Worm (Caenorhabditis elegans) whole organism, L1 larva: Measurements from ENCODE around the gene Y57G7A.2.

Experiments used
- C04F5.9 ChIP-seq: sonication (generic microtip); optimal IDR thresholded peaks from 2 replicates; lab custom pipeline; 2016; ENCODE audit warnings: missing genetic modification characterization, missing compliant biosample characterization
- C34B4.2 ChIP-seq: sonication (generic microtip); optimal IDR thresholded peaks from 2 replicates; lab custom pipeline; 2017; ENCODE audit warnings: mild to moderate bottlenecking, missing genetic modification characterization, missing compliant biosample characterization
- Y116A8C.19 ChIP-seq: sonication (generic microtip); optimal IDR thresholded peaks from 2 replicates; lab custom pipeline; 2016; ENCODE audit warnings: missing compliant biosample characterization, missing genetic modification characterization, borderline replicate concordance
- alr-1 ChIP-seq: fragments of 200-800 bp; sonication (Bioruptor generic); optimal IDR thresholded peaks from 2 replicates; lab custom pipeline; 2018; ENCODE audit warnings: borderline replicate concordance, mild to moderate bottlenecking, missing genetic modification characterization, missing compliant biosample characterization
- ama-1 ChIP-seq: fragments of 150-350 bp; optimal IDR thresholded peaks from 2 replicates; lab custom pipeline; 2014
- blmp-1 ChIP-seq: fragments of 150-350 bp; optimal IDR thresholded peaks from 2 replicates; lab custom pipeline; 2014; ENCODE audit warnings: missing biosample characterization, missing genetic modification characterization
- ceh-63 ChIP-seq: fragments of 200-800 bp; sonication (Bioruptor generic); optimal IDR thresholded peaks from 2 replicates; lab custom pipeline; 2018; ENCODE audit warnings: mild to moderate bottlenecking, missing genetic modification characterization, missing compliant biosample characterization
- ceh-82 ChIP-seq, 3 experiments: fragments of 150-350 bp in 1 of 3; sonication (generic microtip) in 2 of 3; optimal IDR thresholded peaks; 2 replicates each; lab custom pipeline; 2014 to 2017; ENCODE audit warnings: missing biosample characterization in 3 of 3, missing genetic modification characterization in 3 of 3
- ceh-88 ChIP-seq: fragments of 200-800 bp; sonication (Bioruptor generic); IDR thresholded peaks from 2 replicates; pipeline ENCODE4 v1.3.6; 2022; ENCODE audit warnings: missing genetic modification characterization, missing compliant biosample characterization
- ceh-90 ChIP-seq: sonication (generic microtip); optimal IDR thresholded peaks from 2 replicates; lab custom pipeline; 2016; ENCODE audit warnings: missing genetic modification characterization, missing compliant biosample characterization
- ces-1 ChIP-seq: fragments of 150-350 bp; optimal IDR thresholded peaks from 2 replicates; lab custom pipeline; 2014; ENCODE audit warnings: missing biosample characterization, missing genetic modification reagents, missing genetic modification characterization
- dpl-1 ChIP-seq, 3 experiments: fragments of 150-350 bp in 2 of 3; sonication (generic microtip) in 1 of 3; optimal IDR thresholded peaks; 2 replicates each; lab custom pipeline; 2014 to 2017; ENCODE audit warnings: missing biosample characterization in 3 of 3, missing genetic modification characterization in 3 of 3, missing genetic modification reagents in 3 of 3
- dsc-1 ChIP-seq: sonication (generic microtip); optimal IDR thresholded peaks from 2 replicates; lab custom pipeline; 2016; ENCODE audit warnings: mild to moderate bottlenecking, missing genetic modification characterization, missing compliant biosample characterization
- efl-1 ChIP-seq, 4 experiments: fragments of 150-350 bp; optimal IDR thresholded peaks in 3 of 4; peaks in 1 of 4; 1 replicate in 1 of 4; 2 replicates in 3 of 4; lab custom pipeline; 2014; ENCODE audit warnings: missing biosample characterization in 2 of 4, missing genetic modification characterization in 2 of 4, missing genetic modification reagents in 2 of 4
- egl-13 ChIP-seq: sonication (generic microtip); optimal IDR thresholded peaks from 2 replicates; lab custom pipeline; 2016; ENCODE audit warnings: missing genotype, missing genetic modification reagents, missing genetic modification characterization, missing compliant biosample characterization
- elt-2 ChIP-seq: sonication (generic microtip); optimal IDR thresholded peaks from 2 replicates; lab custom pipeline; 2016; ENCODE audit warnings: missing genetic modification characterization, mild to moderate bottlenecking, inconsistent platforms, missing compliant biosample characterization, missing genetic modification reagents
- elt-3 ChIP-seq, 6 experiments: fragments of 150-350 bp in 1 of 6; sonication (generic microtip); optimal IDR thresholded peaks; 2 replicates each; lab custom pipeline; 2017 to 2018; ENCODE audit warnings: missing biosample characterization in 6 of 6, missing genetic modification characterization in 6 of 6, inconsistent platforms in 1 of 6
- fkh-8 ChIP-seq: sonication (generic microtip); optimal IDR thresholded peaks from 2 replicates; lab custom pipeline; 2016; ENCODE audit warnings: mild to moderate bottlenecking, missing genetic modification characterization, missing compliant biosample characterization
- fos-1 ChIP-seq: fragments of 150-350 bp; optimal IDR thresholded peaks from 2 replicates; lab custom pipeline; 2014; ENCODE audit warnings: missing biosample characterization, missing genetic modification characterization
- hlh-4 ChIP-seq: sonication (generic microtip); optimal IDR thresholded peaks from 2 replicates; lab custom pipeline; 2016; ENCODE audit warnings: mild to moderate bottlenecking, missing genetic modification characterization, missing compliant biosample characterization
- hpl-2 ChIP-seq: fragments of 150-350 bp; optimal IDR thresholded peaks from 2 replicates; lab custom pipeline; 2014; ENCODE audit warnings: missing biosample characterization, missing genetic modification reagents, missing genetic modification characterization
- irx-1 ChIP-seq: sonication (generic microtip); optimal IDR thresholded peaks from 2 replicates; lab custom pipeline; 2016; ENCODE audit warnings: missing genetic modification characterization, missing compliant biosample characterization
- isw-1 ChIP-seq: fragments of 200-800 bp; sonication (Bioruptor generic); IDR thresholded peaks from 2 replicates; pipeline ENCODE4 v1.3.6; 2022; ENCODE audit warnings: missing genetic modification characterization, missing compliant biosample characterization
- jun-1 ChIP-seq: fragments of 150-350 bp; optimal IDR thresholded peaks from 2 replicates; lab custom pipeline; 2014; ENCODE audit warnings: missing biosample characterization, missing genetic modification reagents, missing genetic modification characterization
- lin-13 ChIP-seq: fragments of 150-350 bp; optimal IDR thresholded peaks from 2 replicates; lab custom pipeline; 2014; ENCODE audit warnings: missing biosample characterization, missing genetic modification reagents, missing genetic modification characterization
- lin-14 ChIP-seq: fragments of 200-800 bp; sonication (Bioruptor generic); optimal IDR thresholded peaks from 2 replicates; lab custom pipeline; 2018; ENCODE audit warnings: mild to moderate bottlenecking, missing genetic modification characterization, moderate library complexity, missing compliant biosample characterization
- lin-15B ChIP-seq: fragments of 150-350 bp; sonication (generic microtip); optimal IDR thresholded peaks from 3 replicates; lab custom pipeline; 2014; ENCODE audit warnings: missing biosample characterization, missing genetic modification characterization
- lin-39 ChIP-seq: fragments of 150-350 bp; optimal IDR thresholded peaks from 2 replicates; lab custom pipeline; 2014; ENCODE audit warnings: missing biosample characterization, missing genetic modification reagents, missing genetic modification characterization
- lsy-2 ChIP-seq, 2 experiments: fragments of 150-350 bp; optimal IDR thresholded peaks; 2 replicates each; lab custom pipeline; 2014; ENCODE audit warnings: missing biosample characterization in 2 of 2, missing genetic modification characterization in 2 of 2
- mef-2 ChIP-seq: fragments of 150-350 bp; optimal IDR thresholded peaks from 2 replicates; lab custom pipeline; 2014; ENCODE audit warnings: missing biosample characterization, missing genetic modification characterization
- mep-1 ChIP-seq: fragments of 150-350 bp; optimal IDR thresholded peaks from 2 replicates; lab custom pipeline; 2014; ENCODE audit warnings: missing biosample characterization, missing genetic modification characterization
- nhr-20 ChIP-seq: sonication (generic microtip); optimal IDR thresholded peaks from 2 replicates; lab custom pipeline; 2016; ENCODE audit warnings: mild to moderate bottlenecking, missing genetic modification characterization, missing compliant biosample characterization
- nhr-28 ChIP-seq: fragments of 150-350 bp; optimal IDR thresholded peaks from 2 replicates; lab custom pipeline; 2014; ENCODE audit warnings: missing biosample characterization, missing genetic modification characterization
- nhr-47 ChIP-seq: sonication (generic microtip); optimal IDR thresholded peaks from 2 replicates; lab custom pipeline; 2016; ENCODE audit warnings: mild to moderate bottlenecking, missing genetic modification characterization, moderate library complexity, missing compliant biosample characterization
- nhr-84 ChIP-seq: sonication (generic microtip); optimal IDR thresholded peaks from 2 replicates; lab custom pipeline; 2017; ENCODE audit warnings: missing biosample characterization, missing genetic modification characterization
- pax-3 ChIP-seq: fragments of 200-800 bp; sonication (Bioruptor generic); optimal IDR thresholded peaks from 2 replicates; lab custom pipeline; 2018; ENCODE audit warnings: mild to moderate bottlenecking, missing genetic modification characterization, moderate library complexity, missing compliant biosample characterization
- rnt-1 ChIP-seq: sonication (generic microtip); optimal IDR thresholded peaks from 2 replicates; lab custom pipeline; 2016; ENCODE audit warnings: mild to moderate bottlenecking, missing genetic modification characterization, moderate library complexity, missing compliant biosample characterization
- skn-1 ChIP-seq: fragments of 150-350 bp; optimal IDR thresholded peaks from 2 replicates; lab custom pipeline; 2014; ENCODE audit warnings: missing biosample characterization, missing genetic modification characterization
- sox-4 ChIP-seq: sonication (generic microtip); optimal IDR thresholded peaks from 2 replicates; lab custom pipeline; 2016; ENCODE audit warnings: missing genetic modification characterization, missing compliant biosample characterization
- sptf-1 ChIP-seq: fragments of 150-350 bp; optimal IDR thresholded peaks from 2 replicates; lab custom pipeline; 2014; ENCODE audit warnings: missing biosample characterization, missing genetic modification characterization
- swsn-7 ChIP-seq: sonication (generic microtip); optimal IDR thresholded peaks from 2 replicates; lab custom pipeline; 2016; ENCODE audit warnings: missing genetic modification characterization, missing compliant biosample characterization
- tbx-2 ChIP-seq: sonication (generic microtip); optimal IDR thresholded peaks from 2 replicates; lab custom pipeline; 2016; ENCODE audit warnings: missing genetic modification characterization, missing compliant biosample characterization
- tlp-1 ChIP-seq: fragments of 150-350 bp; optimal IDR thresholded peaks from 2 replicates; lab custom pipeline; 2014; ENCODE audit warnings: missing biosample characterization, missing genetic modification characterization
- unc-86 ChIP-seq: sonication (generic microtip); optimal IDR thresholded peaks from 2 replicates; lab custom pipeline; 2016; ENCODE audit warnings: missing genetic modification characterization, missing compliant biosample characterization
- ztf-4 ChIP-seq: fragments of 150-350 bp; optimal IDR thresholded peaks from 2 replicates; lab custom pipeline; 2014; ENCODE audit warnings: missing biosample characterization, missing genetic modification characterization

Y57G7A.2 gene

DNA sequence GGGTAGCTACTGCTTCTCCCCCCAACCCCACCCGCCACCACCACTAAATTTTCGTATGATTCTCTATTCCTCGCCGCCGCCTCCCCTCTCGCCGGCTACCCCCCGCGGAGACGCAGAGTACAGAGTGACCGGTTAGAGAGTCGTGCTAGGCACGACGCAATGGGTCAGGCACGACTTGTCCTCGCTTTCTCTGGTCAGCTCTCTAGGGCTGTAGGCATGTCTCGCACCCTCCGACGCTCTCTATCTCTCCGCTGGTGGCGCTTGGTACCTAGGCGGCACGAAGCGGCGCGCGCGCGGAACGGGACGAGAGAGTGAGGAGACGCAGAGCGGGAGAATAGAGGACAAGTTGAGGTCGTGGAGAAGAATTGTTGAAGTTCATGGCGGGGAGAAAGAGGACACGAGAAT lies 49.0 kb upstream of the Y57G7A.2 start (continued):
- TF ChIP-seq ces-1 (GFP tag; lab: Kevin White, UChicago) (no peak), alr-1 (no peak), Y116A8C.19 (no peak), efl-1 (optimal IDR thresholded peaks at IDR 0.05; lab: Kevin White, UChicago) (peak; percentile 56 to 78), efl-1 (GFP tag; optimal IDR thresholded peaks at IDR 0.05 in 1 of 2; lab: Kevin White, UChicago) (peak in 1 of 2 experiments; percentile 28), jun-1 (tag; lab: Kevin White, UChicago) (peak; percentile 83), nhr-28 (tag; lab: Kevin White, UChicago) (no peak), ztf-4 (peak; percentile 91), dpl-1 (GFP tag; optimal IDR thresholded peaks at IDR 0.05; lab: Kevin White, UChicago) (peak in 2 of 3 experiments; percentile 10 to 13), mef-2 (tag; lab: Kevin White, UChicago) (no peak), nhr-47 (tag; lab: Kevin White, UChicago) (peak; percentile 82), sox-4 (tag; lab: Kevin White, UChicago) (peak; percentile 29), ceh-90 (tag; lab: Kevin White, UChicago) (no peak), unc-86 (tag; lab: Kevin White, UChicago) (peak; percentile 70), irx-1 (tag; lab: Kevin White, UChicago) (peak; percentile 26), rnt-1 (tag; lab: Kevin White, UChicago) (peak; percentile 75), swsn-7 (tag; lab: Kevin White, UChicago) (peak; percentile 69), fkh-8 (tag; lab: Kevin White, UChicago) (peak; percentile 64), lin-14 (peak; percentile 91), tbx-2 (tag; lab: Kevin White, UChicago) (peak; percentile 79), pax-3 (tag; lab: Kevin White, UChicago) (peak; percentile 50), tlp-1 (no peak), sptf-1 (tag; lab: Kevin White, UChicago) (no peak), dsc-1 (peak; percentile 30), elt-3 (tag; optimal IDR thresholded peaks at IDR 0.05; lab: Kevin White, UChicago) (no peak), hlh-4 (tag; lab: Kevin White, UChicago) (no peak), mep-1 (tag; lab: Kevin White, UChicago) (peak; percentile 57), nhr-20 (tag; lab: Kevin White, UChicago) (peak; percentile 77), lin-39 (tag; lab: Kevin White, UChicago) (no peak), elt-2 (tag; lab: Kevin White, UChicago) (peak; percentile 79), ceh-63 (GFP tag; lab: Kevin White, UChicago) (no peak), ama-1 (lab: Kevin White, UChicago) (no peak), C34B4.2 (tag; lab: Kevin White, UChicago) (no peak), lin-13 (GFP tag; lab: Kevin White, UChicago) (no peak), egl-13 (tag; lab: Kevin White, UChicago) (peak; percentile 45), nhr-84 (no peak), isw-1 (peak; percentile 44), ceh-88 (GFP tag; lab: Robert Waterston, UW) (no peak), fos-1 (tag; lab: Kevin White, UChicago) (peak; percentile 29), lsy-2 (tag; optimal IDR thresholded peaks at IDR 0.05; lab: Kevin White, UChicago) (peak; percentile 58 to 59), ceh-82 (tag; optimal IDR thresholded peaks at IDR 0.05; lab: Kevin White, UChicago) (peak in 2 of 3 experiments; percentile 67 to 74), lin-15B (tag; lab: Kevin White, UChicago) (no peak), C04F5.9 (peak; percentile 34), hpl-2 (GFP tag; lab: Kevin White, UChicago) (no peak), skn-1 (tag; lab: Kevin White, UChicago) (peak; percentile 55), blmp-1 (tag; lab: Kevin White, UChicago) (peak; percentile 85)
